Fruit fly (Drosophila melanogaster) whole organism, embryonic: ENCODE data around the gene Sirup.

Experiments used
- CG10147 ChIP-seq: fragments of 200-800 bp; sonication (Bioruptor generic); optimal IDR thresholded peaks from 2 replicates; lab custom pipeline; 2019; ENCODE audit warnings: missing biosample characterization, mild to moderate bottlenecking, missing genetic modification characterization, moderate library complexity
- CG12769 ChIP-seq: fragments of 200-800 bp; sonication (Bioruptor generic); optimal IDR thresholded peaks from 2 replicates; lab custom pipeline; 2019; ENCODE audit warnings: missing biosample characterization, mild to moderate bottlenecking, missing genetic modification characterization, moderate library complexity
- CG16779 ChIP-seq: fragments of 200-800 bp; sonication (Bioruptor generic); IDR thresholded peaks from 2 replicates; pipeline ENCODE4 v1.3.6; 2022; ENCODE audit warnings: missing biosample characterization, missing genetic modification characterization
- CG1832 ChIP-seq: fragments of 200-800 bp; sonication (Bioruptor generic); optimal IDR thresholded peaks from 2 replicates; lab custom pipeline; 2017; ENCODE audit warnings: missing biosample characterization, mild to moderate bottlenecking, missing genetic modification characterization, inconsistent platforms
- CG8944 ChIP-seq: fragments of 200-800 bp; sonication (Bioruptor generic); optimal IDR thresholded peaks from 3 replicates; lab custom pipeline; 2016; ENCODE audit warnings: missing biosample characterization, missing genetic modification characterization

DNA sequence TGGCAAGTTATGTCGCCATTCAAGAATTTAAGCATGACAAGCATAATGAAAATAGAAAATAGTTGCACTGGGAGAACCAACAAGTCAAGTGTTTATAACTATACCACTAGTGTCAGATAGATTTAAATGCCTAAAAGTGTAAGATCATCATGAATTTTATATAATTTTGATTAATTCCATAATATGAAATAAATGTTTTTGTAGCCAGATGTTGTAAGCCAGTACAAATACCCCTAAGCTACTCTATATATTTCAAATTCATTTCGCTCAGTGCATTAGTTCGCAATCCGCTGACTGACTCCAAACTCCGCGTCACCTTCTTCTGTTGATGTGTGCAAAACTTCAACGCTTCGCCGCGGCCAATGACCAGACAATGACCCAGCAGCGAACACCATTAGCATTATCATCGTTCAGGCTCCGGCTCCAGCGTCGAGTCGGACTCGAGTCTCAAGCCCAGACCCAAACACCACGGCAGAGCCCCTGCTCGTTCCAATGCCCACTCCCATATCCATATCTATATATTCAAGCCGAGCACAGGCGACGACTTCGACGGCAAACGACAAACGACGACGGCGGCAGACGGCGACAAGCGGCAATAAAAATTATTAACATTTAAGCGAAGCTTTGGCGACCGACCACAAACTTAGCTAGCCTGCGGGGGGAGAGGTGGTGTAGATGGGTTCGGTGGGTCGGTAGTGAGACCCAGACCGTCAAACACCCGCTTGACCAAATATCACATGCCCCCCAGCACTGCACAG, 42.2 kb upstream of the Sirup start:
- TF ChIP-seq CG16779 (no peak), CG8944 (no peak), CG12769 (peak; percentile 53), CG10147 (GFP tag; lab: Kevin White, UChicago) (no peak), CG1832 (GFP tag; lab: Kevin White, UChicago) (no peak)
